Fruit fly (Drosophila melanogaster): ENCODE data around the gene CG4036.

dm6 chr2L:9783130-9783529 lies 7.6 kb upstream of the CG4036 start:
- TF ChIP-seq CG8290 (GFP tag; optimal IDR thresholded peaks at IDR 0.05) = no peak
- TF ChIP-seq CG8290 (tag; optimal IDR thresholded peaks at IDR 0.05) = no peak
- TF ChIP-seq Optix (GFP tag; IDR thresholded peaks at IDR 0.05) = no peak
- no peak for TF ChIP-seq GATAe (GFP tag; conservative IDR thresholded peaks at IDR 0.05)
- TF ChIP-seq crc (GFP tag; optimal IDR thresholded peaks at IDR 0.05) = no peak
- no peak for TF ChIP-seq NC2β (GFP tag; optimal IDR thresholded peaks at IDR 0.05)
- no peak for TF ChIP-seq CG4328 (GFP tag; optimal IDR thresholded peaks at IDR 0.05)
- TF ChIP-seq stc (GFP tag; IDR thresholded peaks at IDR 0.05) = no peak
- TF ChIP-seq CG1024 (GFP tag; IDR thresholded peaks at IDR 0.05) = no peak
- TF ChIP-seq CG11560 (tag; IDR thresholded peaks at IDR 0.05) = no peak
- TF ChIP-seq lab (GFP tag; optimal IDR thresholded peaks at IDR 0.05) = no peak

Measured in whole organism, embryonic.